Fruit fly (Drosophila melanogaster): ENCODE results near the gene Osi4.

dm6 chr3R:6244986-6245385 lies 23.4 kb upstream of the Osi4 start:
- TF ChIP-seq CTCF (optimal IDR thresholded peaks at IDR 0.05): no peak
- TF ChIP-seq CG8478 (optimal IDR thresholded peaks at IDR 0.05): no peak

Measured in S2 (cell line).